Worm (Caenorhabditis elegans) whole organism, L1 larva: ENCODE data around the gene C29E4.12.

Experiments used
- ceh-8 ChIP-seq: fragments of 200-800 bp; sonication (Bioruptor generic); optimal IDR thresholded peaks from 2 replicates; lab custom pipeline; 2018; ENCODE audit warnings: mild to moderate bottlenecking, missing genetic modification characterization, moderate library complexity, missing compliant biosample characterization
- egl-13 ChIP-seq: sonication (generic microtip); optimal IDR thresholded peaks from 2 replicates; lab custom pipeline; 2016; ENCODE audit warnings: missing genotype, missing genetic modification reagents, missing genetic modification characterization, missing compliant biosample characterization
- fos-1 ChIP-seq: fragments of 150-350 bp; optimal IDR thresholded peaks from 2 replicates; lab custom pipeline; 2014; ENCODE audit warnings: missing biosample characterization, missing genetic modification characterization
- jun-1 ChIP-seq: fragments of 150-350 bp; optimal IDR thresholded peaks from 2 replicates; lab custom pipeline; 2014; ENCODE audit warnings: missing biosample characterization, missing genetic modification reagents, missing genetic modification characterization
- lin-13 ChIP-seq: fragments of 150-350 bp; optimal IDR thresholded peaks from 2 replicates; lab custom pipeline; 2014; ENCODE audit warnings: missing biosample characterization, missing genetic modification reagents, missing genetic modification characterization
- lin-39 ChIP-seq: fragments of 150-350 bp; optimal IDR thresholded peaks from 2 replicates; lab custom pipeline; 2014; ENCODE audit warnings: missing biosample characterization, missing genetic modification reagents, missing genetic modification characterization
- rnt-1 ChIP-seq: sonication (generic microtip); optimal IDR thresholded peaks from 2 replicates; lab custom pipeline; 2016; ENCODE audit warnings: mild to moderate bottlenecking, missing genetic modification characterization, moderate library complexity, missing compliant biosample characterization
- sox-4 ChIP-seq: sonication (generic microtip); optimal IDR thresholded peaks from 2 replicates; lab custom pipeline; 2016; ENCODE audit warnings: missing genetic modification characterization, missing compliant biosample characterization
- unc-62 ChIP-seq: fragments of 150-350 bp; optimal IDR thresholded peaks from 2 replicates; lab custom pipeline; 2014; ENCODE audit warnings: missing biosample characterization, missing genetic modification reagents, missing genetic modification characterization

- TF ChIP-seq ceh-8 (GFP tag; lab: Kevin White, UChicago): no peak
- TF ChIP-seq fos-1 (tag; lab: Kevin White, UChicago): no peak
- TF ChIP-seq unc-62 (GFP tag; lab: Kevin White, UChicago): no peak
- no peak for TF ChIP-seq lin-13 (GFP tag; lab: Kevin White, UChicago)
- no peak for TF ChIP-seq rnt-1 (tag; lab: Kevin White, UChicago)
- no peak for TF ChIP-seq lin-39 (tag; lab: Kevin White, UChicago)
- TF ChIP-seq egl-13 (tag; lab: Kevin White, UChicago): no peak
- TF ChIP-seq sox-4: no peak
- TF ChIP-seq jun-1: no peak
Measured at ce11 chrIII:7953208-7953607, 12.3 kb downstream of the C29E4.12 start, which contains the start of gene let-754.
